Worm (Caenorhabditis elegans): Measurements from ENCODE around the gene scl-18.

Gene scl-18

DNA sequence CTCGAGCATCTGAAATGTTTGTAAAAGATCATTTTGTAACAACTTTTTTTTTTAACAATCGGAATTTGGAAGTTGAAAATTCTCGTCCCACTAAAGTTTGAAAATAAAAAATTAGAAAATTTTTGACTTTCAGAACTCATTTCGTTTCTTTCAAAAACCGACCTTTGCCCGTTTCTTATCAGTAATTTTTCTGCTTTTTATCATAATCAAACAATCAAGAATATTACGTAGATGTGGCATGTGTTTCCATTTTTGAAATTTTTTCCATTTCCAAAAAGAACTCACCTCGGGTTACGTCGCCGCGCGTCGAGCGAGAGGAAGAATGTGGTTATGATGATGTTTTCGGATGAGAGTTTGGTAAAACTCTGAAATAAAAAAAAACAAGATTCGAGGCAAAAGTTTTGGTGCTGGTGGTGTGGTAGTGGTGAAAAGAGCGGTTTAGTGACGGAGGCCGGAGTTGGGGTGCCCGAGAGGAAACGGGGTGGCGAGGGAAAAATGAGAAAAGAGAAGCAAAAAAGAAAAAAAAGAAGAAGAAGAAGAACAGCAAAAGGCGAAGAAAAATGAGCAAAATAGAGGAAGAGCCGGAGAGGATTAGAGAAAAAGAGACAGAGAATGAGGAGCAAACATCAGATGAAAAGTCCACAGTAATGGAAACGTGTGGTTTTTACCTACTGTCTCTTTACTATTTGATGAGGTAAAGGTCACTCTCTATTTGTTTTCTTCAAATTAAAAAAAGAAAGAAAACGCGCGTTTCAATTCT, 6.7 kb upstream of the scl-18 start, which contains the start of gene T12A7.2:
Gene T12A7.2 (minus strand): TSS at position 412 of the 760 bp plus-strand sequence.
- TF ChIP-seq cebp-2 (GFP tag; IDR thresholded peaks at IDR 0.05) (no peak), him-1 (tag; optimal IDR thresholded peaks at IDR 0.05) (no peak), nhr-179 (tag; optimal IDR thresholded peaks at IDR 0.05) (no peak), K12H6.12 (tag; optimal IDR thresholded peaks at IDR 0.05) (peak; percentile 9), F39B2.1 (GFP tag; IDR thresholded peaks at IDR 0.05) (no peak), tbp1 (GFP tag; optimal IDR thresholded peaks at IDR 0.05) (no peak), C06A6.2 (GFP tag; conservative IDR thresholded peaks at IDR 0.05) (no peak), aptf-2 (GFP tag; conservative IDR thresholded peaks at IDR 0.05) (no peak), F55B11.4 (tag; optimal IDR thresholded peaks at IDR 0.05; ENCODE audit: borderline replicate concordance, insufficient read depth) (no peak), T26A5.8 (tag; optimal IDR thresholded peaks at IDR 0.05) (no peak), F37B4.10 (GFP tag; IDR thresholded peaks at IDR 0.05) (no peak), pha-4 (tag; optimal IDR thresholded peaks at IDR 0.05) (no peak), unc-130 (GFP tag; optimal IDR thresholded peaks at IDR 0.05) (no peak), nfya-1 (tag; optimal IDR thresholded peaks at IDR 0.05; ENCODE audit: borderline replicate concordance, insufficient read depth) (no peak), pbrm-1 (GFP tag; IDR thresholded peaks at IDR 0.05) (no peak), lin-35 (GFP tag; optimal IDR thresholded peaks at IDR 0.05) (peak in 1 of 3 experiments; percentile 23), hmg-1.2 (GFP tag; IDR thresholded peaks at IDR 0.05) (peak; percentile 30; the same call in 1 of the 2 replicates), F10E7.11 (tag; optimal IDR thresholded peaks at IDR 0.05) (no peak), let-607 (tag; optimal IDR thresholded peaks at IDR 0.05) (no peak), Y67H2A.10 (GFP tag; conservative IDR thresholded peaks at IDR 0.05) (no peak), chd-7 (tag; optimal IDR thresholded peaks at IDR 0.05) (no peak), F57A8.1 (GFP tag; optimal IDR thresholded peaks at IDR 0.05) (no peak), ztf-25 (GFP tag; IDR thresholded peaks at IDR 0.05) (no peak), nhr-80 (tag; optimal IDR thresholded peaks at IDR 0.05) (peak; percentile 28), ceh-58 (GFP tag; IDR thresholded peaks at IDR 0.05) (no peak), mcd-1 (GFP tag; IDR thresholded peaks at IDR 0.05) (no peak), lin-26 (GFP tag; IDR thresholded peaks at IDR 0.05) (no peak), lin-40 (tag; optimal IDR thresholded peaks at IDR 0.05) (no peak)

DNA sequence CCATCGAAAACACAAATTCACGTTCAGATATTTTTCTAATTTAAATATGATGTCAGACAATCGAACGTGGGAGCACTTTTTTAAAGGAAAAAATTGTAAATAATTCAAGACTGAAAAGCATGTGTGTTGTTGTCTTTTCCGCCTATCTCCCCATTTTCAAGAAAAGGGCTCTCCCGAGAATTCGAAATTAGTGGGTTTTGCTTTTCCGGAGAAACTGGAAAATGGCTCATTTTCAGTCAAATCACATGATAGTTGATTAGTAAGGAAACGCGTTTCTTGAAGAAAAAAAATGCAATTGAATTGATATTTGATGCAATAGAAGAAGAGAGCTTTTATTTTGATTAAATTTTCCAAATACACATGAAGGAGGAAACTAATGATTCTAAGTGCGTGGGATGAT, 5.6 kb upstream of the scl-18 start:
- TF ChIP-seq hlh-26 (GFP tag; conservative IDR thresholded peaks at IDR 0.05): no peak
- TF ChIP-seq Y53F4B.3 (GFP tag; IDR thresholded peaks at IDR 0.05): no peak
- TF ChIP-seq D2030.7 (GFP tag; IDR thresholded peaks at IDR 0.05): no peak
- TF ChIP-seq somi-1 (GFP tag; optimal IDR thresholded peaks at IDR 0.05): no peak
- TF ChIP-seq tbx-9 (tag; optimal IDR thresholded peaks at IDR 0.05; ENCODE audit: borderline replicate concordance): no peak
- TF ChIP-seq F23B12.7 (tag; optimal IDR thresholded peaks at IDR 0.05; ENCODE audit: insufficient read depth): no peak
- no peak for TF ChIP-seq snpc-4 (GFP tag; optimal IDR thresholded peaks at IDR 0.05)
- TF ChIP-seq snpc-4 (tag; optimal IDR thresholded peaks at IDR 0.05): no peak
- TF ChIP-seq ztf-18 (tag; optimal IDR thresholded peaks at IDR 0.05): no peak

All from whole organism, young adult.